Fruit fly (Drosophila melanogaster): ENCODE data around the gene CG14778.
A peak's percentile ranks its signal among the peaks of the same experiment; 100 is the strongest.

DNA sequence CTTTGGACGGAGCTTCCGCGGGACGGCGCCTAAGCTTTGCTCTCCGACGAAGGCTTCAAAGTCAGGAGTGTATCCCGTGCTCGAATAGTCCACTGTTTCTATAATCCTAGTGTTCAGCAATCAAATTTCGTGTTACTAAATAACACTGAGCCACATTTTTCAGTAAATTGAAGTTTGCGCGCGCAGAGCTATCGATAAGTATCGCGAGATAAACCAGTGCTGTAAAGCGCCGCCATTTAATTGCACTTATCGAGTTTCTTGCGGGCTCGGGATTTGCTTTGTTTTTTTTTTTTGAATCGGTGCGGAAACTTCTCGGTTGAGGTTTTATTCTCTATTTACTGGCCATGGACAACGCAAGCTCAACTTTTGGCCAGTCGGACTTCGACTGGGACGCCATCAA, 9.6 kb downstream of the CG14778 start, which contains the start of the genes Rab27 and mei-38:
- TF ChIP-seq CTCF (optimal IDR thresholded peaks at IDR 0.05), result peak in 1 of 2 experiments; percentile 6
- TF ChIP-seq CG8478 (optimal IDR thresholded peaks at IDR 0.05), result no peak

Measured in S2 (cell line).